Worm (Caenorhabditis elegans) whole organism, L3 larva: ENCODE measurements around the gene F35E8.10.

Experiments
- R02D3.7 ChIP-seq: fragments of 150-350 bp; optimal IDR thresholded peaks from 2 replicates; lab custom pipeline; 2014; ENCODE audit warnings: missing biosample characterization, missing genetic modification characterization
- aly-2 ChIP-seq: fragments of 150-350 bp; optimal IDR thresholded peaks from 2 replicates; lab custom pipeline; 2014; ENCODE audit warnings: missing biosample characterization, missing genetic modification characterization
- ama-1 ChIP-seq: fragments of 150-350 bp; optimal IDR thresholded peaks from 2 replicates; lab custom pipeline; 2018
- ceh-28 ChIP-seq: fragments of 150-350 bp; optimal IDR thresholded peaks from 2 replicates; lab custom pipeline; 2014; ENCODE audit warnings: missing biosample characterization, missing genetic modification reagents, missing genetic modification characterization
- ceh-82 ChIP-seq: fragments of 150-350 bp; optimal IDR thresholded peaks from 2 replicates; lab custom pipeline; 2014; ENCODE audit warnings: missing biosample characterization, missing genetic modification characterization
- ceh-9 ChIP-seq: sonication (generic microtip); optimal IDR thresholded peaks from 2 replicates; lab custom pipeline; 2018; ENCODE audit warnings: missing biosample characterization, missing genetic modification characterization
- egl-27 ChIP-seq: sonication (generic microtip); optimal IDR thresholded peaks from 4 replicates; lab custom pipeline; 2017; ENCODE audit warnings: missing biosample characterization, missing genetic modification reagents, missing genetic modification characterization
- egl-5 ChIP-seq: fragments of 150-350 bp; optimal IDR thresholded peaks from 2 replicates; lab custom pipeline; 2017; ENCODE audit warnings: missing biosample characterization, missing genetic modification reagents, missing genetic modification characterization, inconsistent platforms
- elt-1 ChIP-seq: fragments of 150-350 bp; optimal IDR thresholded peaks from 2 replicates; lab custom pipeline; 2014; ENCODE audit warnings: missing biosample characterization, missing genetic modification characterization
- elt-2 ChIP-seq: sonication (generic microtip); optimal IDR thresholded peaks from 2 replicates; lab custom pipeline; 2016; ENCODE audit warnings: missing genetic modification reagents, mild to moderate bottlenecking, missing genetic modification characterization, missing compliant biosample characterization
- elt-3 ChIP-seq, 3 experiments: fragments of 150-350 bp in 1 of 3; sonication (generic microtip) in 2 of 3; optimal IDR thresholded peaks; 2 replicates in 2 of 3; 4 replicates in 1 of 3; lab custom pipeline; 2014 to 2017; ENCODE audit warnings: missing biosample characterization in 3 of 3, missing genetic modification characterization in 3 of 3
- eor-1 ChIP-seq, 2 experiments: fragments of 150-350 bp; optimal IDR thresholded peaks; 2 replicates each; lab custom pipeline; 2014 to 2018; ENCODE audit warnings: missing biosample characterization in 2 of 2, missing genetic modification characterization in 2 of 2
- fos-1 ChIP-seq: fragments of 150-350 bp; optimal IDR thresholded peaks from 2 replicates; lab custom pipeline; 2014; ENCODE audit warnings: missing biosample characterization, missing genetic modification characterization
- hmg-11 ChIP-seq: sonication (generic microtip); optimal IDR thresholded peaks from 2 replicates; lab custom pipeline; 2016; ENCODE audit warnings: missing genetic modification characterization, missing compliant biosample characterization
- jun-1 ChIP-seq: fragments of 150-350 bp; optimal IDR thresholded peaks from 2 replicates; lab custom pipeline; 2014; ENCODE audit warnings: missing biosample characterization, missing genetic modification reagents, missing genetic modification characterization
- lin-15B ChIP-seq: fragments of 150-350 bp; optimal IDR thresholded peaks from 2 replicates; lab custom pipeline; 2014; ENCODE audit warnings: missing biosample characterization, missing genetic modification characterization
- lin-39 ChIP-seq: fragments of 150-350 bp; optimal IDR thresholded peaks from 2 replicates; lab custom pipeline; 2018; ENCODE audit warnings: missing biosample characterization, missing genetic modification reagents, missing genetic modification characterization
- mdl-1 ChIP-seq: fragments of 150-350 bp; optimal IDR thresholded peaks from 2 replicates; lab custom pipeline; 2014; ENCODE audit warnings: missing biosample characterization, missing genetic modification characterization
- mml-1 ChIP-seq: fragments of 150-350 bp; sonication (generic microtip); optimal IDR thresholded peaks from 3 replicates; lab custom pipeline; 2014; ENCODE audit warnings: missing biosample characterization, missing genetic modification characterization
- nfya-1 ChIP-seq: sonication (generic microtip); optimal IDR thresholded peaks from 2 replicates; lab custom pipeline; 2017; ENCODE audit warnings: missing genetic modification characterization, mild to moderate bottlenecking, missing compliant biosample characterization, antibody characterized with exemption, moderate library complexity; ENCODE audit not compliant: insufficient read depth
- nhr-12 ChIP-seq: fragments of 150-350 bp; optimal IDR thresholded peaks from 2 replicates; lab custom pipeline; 2014; ENCODE audit warnings: missing biosample characterization, missing genetic modification characterization
- nhr-25 ChIP-seq: sonication (generic microtip); optimal IDR thresholded peaks from 2 replicates; lab custom pipeline; 2017; ENCODE audit warnings: missing biosample characterization, missing genetic modification characterization
- nhr-28 ChIP-seq: fragments of 150-350 bp; optimal IDR thresholded peaks from 2 replicates; lab custom pipeline; 2014; ENCODE audit warnings: missing biosample characterization, missing genetic modification characterization
- nhr-43 ChIP-seq: sonication (generic microtip); optimal IDR thresholded peaks from 2 replicates; lab custom pipeline; 2016; ENCODE audit warnings: mild to moderate bottlenecking, missing genetic modification characterization, missing compliant biosample characterization; ENCODE audit not compliant: poor library complexity, severe bottlenecking
- nhr-67 ChIP-seq: fragments of 150-350 bp; optimal IDR thresholded peaks from 2 replicates; lab custom pipeline; 2014; ENCODE audit warnings: missing biosample characterization, missing genetic modification characterization
- nhr-76 ChIP-seq: fragments of 150-350 bp; sonication (generic microtip); optimal IDR thresholded peaks from 5 replicates; lab custom pipeline; 2014; ENCODE audit warnings: missing biosample characterization, missing genetic modification characterization
- pha-4 ChIP-seq: fragments of 150-350 bp; optimal IDR thresholded peaks from 2 replicates; lab custom pipeline; 2014; ENCODE audit warnings: missing biosample characterization, missing genetic modification reagents, missing genetic modification characterization
- pqm-1 ChIP-seq: fragments of 150-350 bp; optimal IDR thresholded peaks from 2 replicates; lab custom pipeline; 2017; ENCODE audit warnings: missing biosample characterization, missing genetic modification characterization, inconsistent platforms
- skn-1 ChIP-seq: fragments of 150-350 bp; optimal IDR thresholded peaks from 2 replicates; lab custom pipeline; 2014; ENCODE audit warnings: missing biosample characterization, missing genetic modification characterization
- snpc-4 ChIP-seq: fragments of 150-350 bp; optimal IDR thresholded peaks from 2 replicates; lab custom pipeline; 2014; ENCODE audit warnings: missing biosample characterization, missing genetic modification characterization
- unc-39 ChIP-seq: sonication (generic microtip); optimal IDR thresholded peaks from 4 replicates; lab custom pipeline; 2017; ENCODE audit warnings: missing biosample characterization, missing genetic modification characterization
- ztf-11 ChIP-seq: fragments of 150-350 bp; optimal IDR thresholded peaks from 2 replicates; lab custom pipeline; 2014; ENCODE audit warnings: missing biosample characterization, missing genetic modification characterization
- ztf-4 ChIP-seq: fragments of 150-350 bp; optimal IDR thresholded peaks from 2 replicates; lab custom pipeline; 2014; ENCODE audit warnings: missing biosample characterization, missing genetic modification characterization

The F35E8.10 gene

ce11 chrV:15888751-15889150, 31.4 kb downstream of the F35E8.10 start, which contains the start of gene cgt-1:
Gene cgt-1, minus strand, starts transcription at chrV:15888851.
- no peak for TF ChIP-seq nhr-28
- TF ChIP-seq nhr-12 (tag; lab: Kevin White, UChicago): no peak
- TF ChIP-seq R02D3.7 (tag; lab: Kevin White, UChicago): no peak

- TF ChIP-seq pha-4 (tag; lab: Kevin White, UChicago) (peak; percentile 16), elt-2 (tag; lab: Kevin White, UChicago) (peak; percentile 93), nhr-43 (tag; lab: Kevin White, UChicago) (no peak), hmg-11 (tag; lab: Kevin White, UChicago) (no peak), pqm-1 (tag; lab: Kevin White, UChicago) (peak; percentile 89), jun-1 (tag; lab: Kevin White, UChicago) (peak; percentile 70), nfya-1 (tag; lab: Kevin White, UChicago) (peak; percentile 76), fos-1 (tag; lab: Kevin White, UChicago) (peak; percentile 33)
Measured at ce11 chrV:15887708-15888295, 32.4 kb downstream of the F35E8.10 start.

- TF ChIP-seq pqm-1 (tag; lab: Kevin White, UChicago) (peak; percentile 9), unc-39 (tag; lab: Kevin White, UChicago) (no peak)
Measured at ce11 chrV:15885967-15886366, 34.2 kb downstream of the F35E8.10 start, which contains the start of gene T06C12.9. Gene T06C12.9, minus strand, starts transcription at chrV:15886067.

- TF ChIP-seq lin-15B (tag; lab: Kevin White, UChicago) (no peak), nfya-1 (tag; lab: Kevin White, UChicago) (no peak), mml-1 (tag; lab: Kevin White, UChicago) (no peak), skn-1 (tag; lab: Kevin White, UChicago) (no peak), elt-2 (tag; lab: Kevin White, UChicago) (no peak), pha-4 (tag; lab: Kevin White, UChicago) (no peak), ama-1 (lab: Kevin White, UChicago) (no peak), eor-1 (tag; optimal IDR thresholded peaks at IDR 0.05; lab: Kevin White, UChicago) (no peak), aly-2 (tag; lab: Kevin White, UChicago) (no peak), hmg-11 (tag; lab: Kevin White, UChicago) (no peak), ceh-82 (tag; lab: Kevin White, UChicago) (no peak), egl-5 (tag; lab: Kevin White, UChicago) (no peak), lin-39 (tag; lab: Kevin White, UChicago) (no peak), ztf-4 (tag; lab: Kevin White, UChicago) (no peak), ceh-9 (tag; lab: Kevin White, UChicago) (no peak), nhr-12 (tag; lab: Kevin White, UChicago) (no peak), nhr-76 (tag; lab: Kevin White, UChicago) (no peak), ztf-11 (tag; lab: Kevin White, UChicago) (no peak), mdl-1 (no peak), nhr-67 (tag; lab: Kevin White, UChicago) (no peak)
Measured at ce11 chrV:15884698-15885097, 35.5 kb downstream of the F35E8.10 start, which contains the start of gene oac-42. Gene oac-42, minus strand, starts transcription at chrV:15884798.

- TF ChIP-seq pqm-1 (tag; lab: Kevin White, UChicago) (peak; percentile 62), lin-39 (tag; lab: Kevin White, UChicago) (no peak), skn-1 (tag; lab: Kevin White, UChicago) (peak; percentile 97), elt-3 (tag; optimal IDR thresholded peaks at IDR 0.05; lab: Kevin White, UChicago) (peak in 1 of 3 experiments; percentile 8), nfya-1 (tag; lab: Kevin White, UChicago) (peak; percentile 18), hmg-11 (tag; lab: Kevin White, UChicago) (peak; percentile 34), egl-27 (tag; lab: Kevin White, UChicago) (peak; percentile 63), lin-15B (tag; lab: Kevin White, UChicago) (peak; percentile 15), pha-4 (tag; lab: Kevin White, UChicago) (peak; percentile 84), jun-1 (tag; lab: Kevin White, UChicago) (peak; percentile 69), ceh-28 (tag; lab: Kevin White, UChicago) (peak; percentile 68), elt-1 (tag; lab: Kevin White, UChicago) (no peak), snpc-4 (no peak), nhr-25 (tag; lab: Kevin White, UChicago) (peak; percentile 36), ceh-9 (tag; lab: Kevin White, UChicago) (no peak), elt-2 (tag; lab: Kevin White, UChicago) (peak; percentile 76)
Measured at ce11 chrV:15880705-15881104, 39.5 kb downstream of the F35E8.10 start.
